Fruit fly (Drosophila melanogaster): ENCODE measurements around the gene ND-20L.

ND-20L gene

DNA sequence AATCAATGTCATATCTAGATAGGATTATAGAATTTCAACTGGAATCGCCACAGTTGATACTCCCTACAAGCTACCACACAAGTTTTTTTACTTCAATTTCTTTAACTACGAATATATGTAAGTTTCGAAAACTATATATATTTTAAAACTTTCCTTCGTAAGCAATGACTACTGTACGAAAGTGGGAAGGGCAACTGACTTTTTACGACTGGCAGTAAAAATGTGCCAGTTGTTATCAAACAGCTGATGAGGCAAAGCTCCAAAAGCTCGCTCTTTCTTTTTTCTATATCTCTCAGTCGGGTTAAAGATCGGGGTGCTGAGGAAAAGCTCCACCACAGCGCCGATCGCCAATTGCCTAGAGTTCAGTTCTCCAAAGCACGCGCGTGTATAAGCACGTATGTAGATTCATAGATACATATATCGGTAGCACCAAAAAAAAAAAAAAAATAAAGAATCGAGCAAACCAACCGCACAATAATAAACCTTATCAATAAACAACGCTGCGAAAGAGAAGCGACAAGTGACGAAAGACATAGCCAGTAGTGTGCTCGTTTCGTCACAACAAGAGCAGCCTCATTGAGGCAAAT lies 36.5 kb upstream of the ND-20L start (continued):
- TF ChIP-seq Optix (GFP tag; IDR thresholded peaks at IDR 0.05) (0 out of 3 replicates have a peak, but pooled peaks have one; percentile 6), CG16813 (GFP tag; IDR thresholded peaks at IDR 0.05; ENCODE audit: partially characterized antibody) (0 out of 3 replicates have a peak, but pooled peaks have one; percentile 8), CG8765 (GFP tag; IDR thresholded peaks at IDR 0.05) (no peak), CG1602 (GFP tag; optimal IDR thresholded peaks at IDR 0.05) (no peak), CG34376 (GFP tag; optimal IDR thresholded peaks at IDR 0.05) (peak; percentile 88), jing (GFP tag; optimal IDR thresholded peaks at IDR 0.05) (no peak), sna (GFP tag; IDR thresholded peaks at IDR 0.05; ENCODE audit: partially characterized antibody) (no peak), Lim3 (GFP tag; IDR thresholded peaks at IDR 0.05) (no peak), sob (GFP tag; IDR thresholded peaks at IDR 0.05) (peak; percentile 66), CG32772 (GFP tag; IDR thresholded peaks at IDR 0.05) (0 out of 2 replicates have a peak, but pooled peaks have one; percentile 6), CG17802 (tag; optimal IDR thresholded peaks at IDR 0.05) (no peak), CG7987 (GFP tag; optimal IDR thresholded peaks at IDR 0.05) (no peak), zf30C (GFP tag; optimal IDR thresholded peaks at IDR 0.05) (no peak), croc (GFP tag; conservative IDR thresholded peaks at IDR 0.05) (0 out of 3 replicates have a peak, but pooled peaks have one; percentile 19), sens-2 (GFP tag; IDR thresholded peaks at IDR 0.05) (peak; percentile 57; the same call in 1 of the 2 replicates), ci (GFP tag; IDR thresholded peaks at IDR 0.05) (peak; percentile 88), CG3847 (GFP tag; IDR thresholded peaks at IDR 0.05) (peak; percentile 39; the same call in 1 of the 2 replicates), CG1792 (GFP tag; optimal IDR thresholded peaks at IDR 0.05) (no peak), ham (GFP tag; IDR thresholded peaks at IDR 0.05) (no peak), shn (GFP tag; optimal IDR thresholded peaks at IDR 0.05) (no peak), CG7839 (tag; optimal IDR thresholded peaks at IDR 0.05) (peak; percentile 72), CG10209 (GFP tag; optimal IDR thresholded peaks at IDR 0.05) (peak; percentile 34), lab (GFP tag; optimal IDR thresholded peaks at IDR 0.05) (peak; percentile 77), CG12391 (tag; optimal IDR thresholded peaks at IDR 0.05) (peak; percentile 62), CG10654 (GFP tag; optimal IDR thresholded peaks at IDR 0.05) (no peak), Neu2 (GFP tag; optimal IDR thresholded peaks at IDR 0.05; ENCODE audit: borderline replicate concordance) (no peak), CG11560 (tag; IDR thresholded peaks at IDR 0.05) (no peak), cato (GFP tag; optimal IDR thresholded peaks at IDR 0.05; ENCODE audit: borderline replicate concordance) (no peak), HmgD (GFP tag; optimal IDR thresholded peaks at IDR 0.05) (no peak), CG15601 (tag; optimal IDR thresholded peaks at IDR 0.05) (peak; percentile 40), jigr1 (GFP tag; IDR thresholded peaks at IDR 0.05) (no peak), pum (GFP tag; optimal IDR thresholded peaks at IDR 0.05) (no peak), CG34224 (GFP tag; IDR thresholded peaks at IDR 0.05; ENCODE audit: partially characterized antibody) (0 out of 3 replicates have a peak, but pooled peaks have one; percentile 10), CG7357 (GFP tag; IDR thresholded peaks at IDR 0.05) (peak; percentile 47; the same call in 1 of the 3 replicates), salm (tag; optimal IDR thresholded peaks at IDR 0.05) (peak; percentile 38), dati (GFP tag; IDR thresholded peaks at IDR 0.05) (no peak), kay (GFP tag; optimal IDR thresholded peaks at IDR 0.05) (peak; percentile 9), CG18599 (GFP tag; optimal IDR thresholded peaks at IDR 0.05) (peak; percentile 68), klu (GFP tag; IDR thresholded peaks at IDR 0.05) (peak; percentile 45), CG17328 (GFP tag; IDR thresholded peaks at IDR 0.05) (peak; percentile 71), CG3995 (GFP tag; optimal IDR thresholded peaks at IDR 0.05) (no peak), CG15011 (GFP tag; optimal IDR thresholded peaks at IDR 0.05) (peak; percentile 12), CG10147 (GFP tag; optimal IDR thresholded peaks at IDR 0.05) (peak; percentile 61), seq (GFP tag; IDR thresholded peaks at IDR 0.05) (peak; percentile 75), CG4820 (GFP tag; optimal IDR thresholded peaks at IDR 0.05) (peak; percentile 24), ewg (GFP tag; optimal IDR thresholded peaks at IDR 0.05) (peak; percentile 30), CG9932 (GFP tag; IDR thresholded peaks at IDR 0.05) (peak; percentile 64), so (GFP tag; IDR thresholded peaks at IDR 0.05) (peak; percentile 55; the same call in 1 of the 3 replicates), Nf-YB (GFP tag; optimal IDR thresholded peaks at IDR 0.05) (peak; percentile 51)
